Worm (Caenorhabditis elegans) whole organism, L4 larva: Measurements from ENCODE around the gene Y50D4A.10.

ENCODE experiments used
- D1046.2 ChIP-seq: fragments of 200-800 bp; sonication (Bioruptor generic); IDR thresholded peaks from 2 replicates; pipeline ENCODE4 v1.3.6; 2022; ENCODE audit warnings: missing genetic modification characterization, missing compliant biosample characterization
- F37D6.2 ChIP-seq: sonication (generic microtip); optimal IDR thresholded peaks from 2 replicates; lab custom pipeline; 2016; ENCODE audit warnings: mild to moderate bottlenecking, missing genetic modification characterization, missing compliant biosample characterization
- F49E8.2 ChIP-seq: sonication (generic microtip); optimal IDR thresholded peaks from 2 replicates; lab custom pipeline; 2016; ENCODE audit warnings: missing compliant biosample characterization, mild to moderate bottlenecking, missing genetic modification characterization, borderline replicate concordance
- T20F7.1 ChIP-seq: fragments of 200-800 bp; sonication (Bioruptor generic); optimal IDR thresholded peaks from 2 replicates; lab custom pipeline; 2018; ENCODE audit warnings: mild to moderate bottlenecking, missing genetic modification characterization, missing compliant biosample characterization
- Y105C5A.15 ChIP-seq: fragments of 200-800 bp; sonication (Bioruptor generic); IDR thresholded peaks from 2 replicates; pipeline ENCODE4 v1.3.6; 2022; ENCODE audit warnings: missing genetic modification characterization, missing compliant biosample characterization
- aha-1 ChIP-seq: fragments of 150-350 bp; peaks from one replicate; lab custom pipeline; 2014; ENCODE audit warnings: missing biosample characterization, missing genetic modification characterization
- ama-1 ChIP-seq: fragments of 150-350 bp; optimal IDR thresholded peaks from 2 replicates; lab custom pipeline; 2014; ENCODE audit warnings: inconsistent platforms, mixed read lengths
- ceh-20 ChIP-seq: fragments of 200-800 bp; sonication (Bioruptor generic); IDR thresholded peaks from 2 replicates; pipeline ENCODE4 v1.3.6; 2022; ENCODE audit warnings: missing genetic modification reagents, missing genetic modification characterization, missing compliant biosample characterization
- cey-2 ChIP-seq: sonication (generic microtip); optimal IDR thresholded peaks from 3 replicates; lab custom pipeline; 2017; ENCODE audit warnings: missing genetic modification characterization, mild to moderate bottlenecking, missing compliant biosample characterization, antibody characterized with exemption, borderline replicate concordance; ENCODE audit not compliant: insufficient read depth
- daf-16 ChIP-seq, 3 experiments: sonication (generic microtip); optimal IDR thresholded peaks; 2 replicates each; lab custom pipeline; 2016 to 2017; ENCODE audit warnings: missing genetic modification characterization in 3 of 3, missing genetic modification reagents in 3 of 3, mild to moderate bottlenecking in 2 of 3, missing compliant biosample characterization in 2 of 3, missing biosample characterization in 1 of 3, moderate library complexity in 1 of 3
- dmd-8 ChIP-seq: fragments of 200-800 bp; sonication (Bioruptor generic); IDR thresholded peaks from 2 replicates; pipeline ENCODE4 v1.3.6; 2022; ENCODE audit warnings: missing genetic modification characterization, missing compliant biosample characterization
- dmd-9 ChIP-seq: fragments of 200-800 bp; sonication (Bioruptor generic); IDR thresholded peaks from 2 replicates; pipeline ENCODE4 v1.3.6; 2022; ENCODE audit warnings: missing genetic modification reagents, missing genetic modification characterization, missing compliant biosample characterization
- duxl-1 ChIP-seq: sonication (generic microtip); optimal IDR thresholded peaks from 2 replicates; lab custom pipeline; 2016; ENCODE audit warnings: mild to moderate bottlenecking, missing genetic modification characterization, moderate library complexity, missing compliant biosample characterization; ENCODE audit not compliant: poor library complexity
- egl-27 ChIP-seq: sonication (generic microtip); optimal IDR thresholded peaks from 3 replicates; lab custom pipeline; 2017; ENCODE audit warnings: missing biosample characterization, missing genetic modification reagents, missing genetic modification characterization
- egl-43 ChIP-seq: fragments of 200-800 bp; sonication (Bioruptor generic); IDR thresholded peaks from 2 replicates; pipeline ENCODE4 v1.3.6; 2022; ENCODE audit warnings: missing genetic modification reagents, missing genetic modification characterization, missing compliant biosample characterization
- fos-1 ChIP-seq: fragments of 150-350 bp; optimal IDR thresholded peaks from 2 replicates; lab custom pipeline; 2014; ENCODE audit warnings: missing biosample characterization, missing genetic modification characterization
- lin-39 ChIP-seq: fragments of 150-350 bp; optimal IDR thresholded peaks from 2 replicates; lab custom pipeline; 2014; ENCODE audit warnings: missing biosample characterization, missing genetic modification reagents, missing genetic modification characterization
- madf-9 ChIP-seq: fragments of 200-800 bp; sonication (Bioruptor generic); conservative IDR thresholded peaks from 2 replicates; pipeline ENCODE4 v1.3.6; 2022; ENCODE audit warnings: missing genetic modification reagents, missing genetic modification characterization, missing compliant biosample characterization
- mes-2 ChIP-seq: sonication (generic microtip); optimal IDR thresholded peaks from 2 replicates; lab custom pipeline; 2016; ENCODE audit warnings: missing genotype, mild to moderate bottlenecking, missing genetic modification characterization, missing compliant biosample characterization; ENCODE audit not compliant: poor library complexity, severe bottlenecking
- mxl-2 ChIP-seq: fragments of 200-800 bp; sonication (Bioruptor generic); conservative IDR thresholded peaks from 2 replicates; pipeline ENCODE4 v1.3.6; 2022; ENCODE audit warnings: missing genetic modification reagents, missing genetic modification characterization, missing compliant biosample characterization
- nhr-11 ChIP-seq: fragments of 150-350 bp; optimal IDR thresholded peaks from 2 replicates; lab custom pipeline; 2014; ENCODE audit warnings: missing biosample characterization, missing genetic modification characterization
- nhr-41 ChIP-seq: fragments of 200-800 bp; sonication (Bioruptor generic); IDR thresholded peaks from 2 replicates; pipeline ENCODE4 v1.3.6; 2022; ENCODE audit warnings: missing genetic modification reagents, missing genetic modification characterization, missing compliant biosample characterization
- nhr-77 ChIP-seq: fragments of 150-350 bp; optimal IDR thresholded peaks from 2 replicates; lab custom pipeline; 2014; ENCODE audit warnings: missing biosample characterization, missing genetic modification characterization
- rbr-2 ChIP-seq: sonication (generic microtip); optimal IDR thresholded peaks from 2 replicates; lab custom pipeline; 2016; ENCODE audit warnings: missing genotype, missing genetic modification characterization, missing compliant biosample characterization
- sdz-12 ChIP-seq: fragments of 200-800 bp; sonication (Bioruptor generic); optimal IDR thresholded peaks from 2 replicates; lab custom pipeline; 2018; ENCODE audit warnings: mild to moderate bottlenecking, missing genetic modification characterization, missing compliant biosample characterization
- set-16 ChIP-seq: fragments of 200-800 bp; sonication (Bioruptor generic); IDR thresholded peaks from 2 replicates; pipeline ENCODE4 v1.3.6; 2022; ENCODE audit warnings: missing genetic modification reagents, missing genetic modification characterization, missing compliant biosample characterization
- spr-1 ChIP-seq: sonication (generic microtip); optimal IDR thresholded peaks from 2 replicates; lab custom pipeline; 2016; ENCODE audit warnings: mild to moderate bottlenecking, missing genetic modification characterization, missing compliant biosample characterization
- spr-3 ChIP-seq: fragments of 200-800 bp; sonication (Bioruptor generic); optimal IDR thresholded peaks from 2 replicates; lab custom pipeline; 2018; ENCODE audit warnings: mild to moderate bottlenecking, missing genetic modification characterization, missing compliant biosample characterization
- tra-1 ChIP-seq: fragments of 200-800 bp; sonication (Bioruptor generic); IDR thresholded peaks from 2 replicates; pipeline ENCODE4 v1.3.6; 2022; ENCODE audit warnings: missing genetic modification reagents, missing genetic modification characterization, missing compliant biosample characterization
- unc-62 ChIP-seq, 3 experiments: fragments of 150-350 bp in 1 of 3; sonication (generic microtip); optimal IDR thresholded peaks in 2 of 3; peaks in 1 of 3; 1 replicate in 1 of 3; 2 replicates in 2 of 3; lab custom pipeline; 2014 to 2017; ENCODE audit warnings: missing biosample characterization in 3 of 3, missing genetic modification characterization in 3 of 3, missing genetic modification reagents in 3 of 3, missing genotype in 1 of 3
- zag-1 ChIP-seq: fragments of 150-350 bp; optimal IDR thresholded peaks from 2 replicates; lab custom pipeline; 2014; ENCODE audit warnings: missing biosample characterization, missing genetic modification characterization
- ztf-11 ChIP-seq: fragments of 150-350 bp; optimal IDR thresholded peaks from 2 replicates; lab custom pipeline; 2014; ENCODE audit warnings: missing biosample characterization, missing genetic modification characterization
- ztf-7 ChIP-seq: fragments of 150-350 bp; optimal IDR thresholded peaks from 2 replicates; lab custom pipeline; 2014; ENCODE audit warnings: missing biosample characterization, missing genetic modification characterization

The Y50D4A.10 gene

ce11 chrV:1262036-1262435, 41.7 kb upstream of the Y50D4A.10 start:
- no peak for TF ChIP-seq daf-16 (GFP tag; optimal IDR thresholded peaks at IDR 0.05; lab: Kevin White, UChicago)
- peak; percentile 19 for TF ChIP-seq daf-16 (tag; optimal IDR thresholded peaks at IDR 0.05; lab: Kevin White, UChicago)
- peak; percentile 15 for TF ChIP-seq duxl-1
- no peak for TF ChIP-seq lin-39
- TF ChIP-seq sdz-12 = no peak
- TF ChIP-seq ztf-11 (tag; lab: Kevin White, UChicago) = no peak
- TF ChIP-seq D1046.2 (GFP tag; lab: Robert Waterston, UW) = no peak
- TF ChIP-seq ama-1 = peak; percentile 61
- TF ChIP-seq set-16 (GFP tag; lab: Robert Waterston, UW) = peak; percentile 29; the same call in 1 of the 2 replicates
- peak; percentile 27 for TF ChIP-seq F49E8.2 (tag; lab: Kevin White, UChicago)
- TF ChIP-seq F37D6.2 (tag; lab: Kevin White, UChicago) = no peak
- no peak for TF ChIP-seq cey-2 (tag; lab: Kevin White, UChicago)
- TF ChIP-seq mes-2 = no peak
- TF ChIP-seq nhr-41 (GFP tag; lab: Robert Waterston, UW) = no peak
- TF ChIP-seq spr-1 = no peak
- no peak for TF ChIP-seq nhr-77 (tag; lab: Kevin White, UChicago)
- peak; percentile 34; the same call in 1 of the 2 replicates for TF ChIP-seq egl-43
- peak; percentile 99 for TF ChIP-seq aha-1 (tag; lab: Kevin White, UChicago)
- TF ChIP-seq fos-1 (tag; lab: Kevin White, UChicago) = no peak
- TF ChIP-seq spr-3 = peak; percentile 0
- TF ChIP-seq ztf-7 (tag; lab: Kevin White, UChicago) = no peak

- TF ChIP-seq zag-1 (tag; lab: Kevin White, UChicago) (no peak), egl-27 (tag; lab: Kevin White, UChicago) (no peak), madf-9 (no peak), dmd-9 (GFP tag; lab: Robert Waterston, UW) (no peak), mxl-2 (GFP tag; lab: Robert Waterston, UW) (no peak)
Measured at ce11 chrV:1260042-1260441, 39.7 kb upstream of the Y50D4A.10 start, which contains the start of gene C39F7.1. Gene C39F7.1, plus strand, starts transcription at chrV:1260342.

- no peak for TF ChIP-seq dmd-8
- no peak for TF ChIP-seq tra-1 (GFP tag; lab: Robert Waterston, UW)
- peak; percentile 1 for TF ChIP-seq aha-1 (tag; lab: Kevin White, UChicago)
- TF ChIP-seq rbr-2 (tag; lab: Kevin White, UChicago) = no peak
Measured at ce11 chrV:1252794-1253193, 32.4 kb upstream of the Y50D4A.10 start.

ce11 chrV:1244021-1244708, 23.8 kb upstream of the Y50D4A.10 start:
- TF ChIP-seq T20F7.1 (GFP tag; lab: Kevin White, UChicago) (no peak), unc-62 (GFP tag; optimal IDR thresholded peaks at IDR 0.05 in 1 of 2; lab: Kevin White, UChicago) (peak in 1 of 2 experiments; percentile 53), unc-62 (tag; optimal IDR thresholded peaks at IDR 0.05; lab: Kevin White, UChicago) (no peak)

ce11 chrV:1243011-1243410, 22.6 kb upstream of the Y50D4A.10 start:
- TF ChIP-seq ceh-20 (GFP tag; lab: Robert Waterston, UW) (no peak), daf-16 (GFP tag; optimal IDR thresholded peaks at IDR 0.05; lab: Kevin White, UChicago) (peak in 1 of 2 experiments; percentile 24), daf-16 (tag; optimal IDR thresholded peaks at IDR 0.05; lab: Kevin White, UChicago) (no peak), Y105C5A.15 (GFP tag; lab: Robert Waterston, UW) (no peak), nhr-11 (tag; lab: Kevin White, UChicago) (peak; percentile 13)
